Worm (Caenorhabditis elegans): ENCODE results near the gene T07F8.1.
A peak's percentile ranks its signal among the peaks of the same experiment; 100 is the strongest.

T07F8.1 gene

DNA sequence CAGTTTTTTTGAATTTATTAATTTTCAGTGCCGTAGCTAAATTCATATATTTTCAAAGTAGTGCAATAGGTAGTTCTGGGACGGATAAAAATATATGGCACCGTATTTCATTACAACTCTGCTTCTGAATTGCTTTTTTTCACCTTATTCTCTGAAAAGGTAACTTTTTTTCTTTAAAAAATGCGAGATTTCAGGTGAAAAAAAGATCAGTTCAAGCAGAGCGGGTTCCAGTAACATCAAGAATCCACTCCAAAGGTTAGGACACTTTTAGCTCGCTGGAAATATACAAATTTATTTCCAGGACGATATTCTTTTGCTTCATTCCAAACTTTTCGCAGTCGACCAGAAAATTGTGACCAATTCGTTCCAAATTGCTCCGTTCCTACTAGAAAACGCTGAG, at the start of gene T07F8.1:
Gene T07F8.1, plus strand, starts transcription at position 301 of the 400 bp plus-strand sequence.
- TF ChIP-seq W03F9.2 (tag; optimal IDR thresholded peaks at IDR 0.05) (no peak), him-1 (tag; optimal IDR thresholded peaks at IDR 0.05) (no peak), dao-5 (tag; optimal IDR thresholded peaks at IDR 0.05) (no peak)

DNA sequence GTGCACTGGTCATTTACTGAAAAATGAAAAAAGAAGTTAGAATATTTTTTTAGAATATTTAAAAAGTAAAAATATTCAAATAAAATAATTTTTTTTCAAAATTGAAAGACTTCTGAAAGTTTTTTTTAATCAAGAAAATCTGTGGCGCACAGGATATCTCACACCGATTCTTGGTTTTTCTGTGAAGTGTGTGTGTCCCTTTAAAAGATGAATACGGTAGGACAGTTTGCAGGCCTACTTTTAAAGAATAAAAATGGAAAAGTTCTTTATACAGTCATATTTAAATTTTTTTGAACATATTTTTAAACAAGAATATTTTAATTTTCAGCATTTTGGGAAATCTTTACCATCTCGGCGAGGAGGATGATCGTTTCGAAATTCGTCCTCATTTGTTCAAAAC, 49.6 kb upstream of the T07F8.1 start, which contains the start of gene mct-5:
Gene mct-5, minus strand, starts transcription at position 16 of the 400 bp plus-strand sequence.
- TF ChIP-seq dao-5 (tag; optimal IDR thresholded peaks at IDR 0.05) (no peak), him-1 (tag; optimal IDR thresholded peaks at IDR 0.05) (no peak), W03F9.2 (tag; optimal IDR thresholded peaks at IDR 0.05) (no peak)

DNA sequence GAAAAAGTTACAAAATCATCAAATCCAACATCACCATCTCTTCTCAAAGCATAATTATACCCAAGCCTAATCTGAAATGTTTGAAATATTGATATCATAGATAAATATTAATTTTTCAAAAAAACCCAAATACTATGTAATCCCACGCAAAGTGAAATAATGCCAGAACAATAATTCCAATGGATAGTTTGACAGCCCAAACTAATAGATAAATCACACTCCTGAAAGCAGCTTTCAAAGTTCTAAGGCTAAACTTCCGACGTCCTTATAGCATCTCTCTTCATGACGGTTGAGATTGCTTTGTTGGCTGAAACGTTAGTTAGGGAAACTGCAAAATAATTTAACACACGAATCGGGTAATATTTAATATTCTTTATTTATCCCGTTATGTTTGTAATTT, 49.0 kb upstream of the T07F8.1 start:
- TF ChIP-seq dao-5 (tag; optimal IDR thresholded peaks at IDR 0.05) = no peak
- no peak for TF ChIP-seq W03F9.2 (tag; optimal IDR thresholded peaks at IDR 0.05)
- no peak for TF ChIP-seq him-1 (tag; optimal IDR thresholded peaks at IDR 0.05)

DNA sequence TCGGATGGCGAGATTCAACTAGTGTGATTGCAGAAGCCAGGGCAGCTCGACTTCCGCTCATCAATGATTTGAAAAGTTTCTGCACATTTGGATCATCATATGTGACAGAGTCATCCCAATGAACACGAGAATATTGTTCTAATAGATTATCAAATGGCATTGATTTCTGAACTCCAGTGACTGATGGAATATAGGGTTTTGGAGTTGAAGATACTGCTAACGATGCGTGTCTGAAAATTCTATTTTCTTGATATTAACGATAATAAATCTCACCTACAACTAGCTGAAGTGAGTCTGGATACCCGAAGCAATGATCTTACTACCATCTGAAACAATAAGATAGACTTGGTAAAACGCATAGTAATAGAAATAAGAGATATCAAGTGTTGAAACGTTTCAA, 47.4 kb upstream of the T07F8.1 start, which contains the start of gene mmaa-1:
Gene mmaa-1, minus strand, starts transcription at position 328 of the 400 bp plus-strand sequence.
- TF ChIP-seq dao-5 (tag; optimal IDR thresholded peaks at IDR 0.05) (no peak), W03F9.2 (tag; optimal IDR thresholded peaks at IDR 0.05) (no peak), him-1 (tag; optimal IDR thresholded peaks at IDR 0.05) (no peak)

DNA sequence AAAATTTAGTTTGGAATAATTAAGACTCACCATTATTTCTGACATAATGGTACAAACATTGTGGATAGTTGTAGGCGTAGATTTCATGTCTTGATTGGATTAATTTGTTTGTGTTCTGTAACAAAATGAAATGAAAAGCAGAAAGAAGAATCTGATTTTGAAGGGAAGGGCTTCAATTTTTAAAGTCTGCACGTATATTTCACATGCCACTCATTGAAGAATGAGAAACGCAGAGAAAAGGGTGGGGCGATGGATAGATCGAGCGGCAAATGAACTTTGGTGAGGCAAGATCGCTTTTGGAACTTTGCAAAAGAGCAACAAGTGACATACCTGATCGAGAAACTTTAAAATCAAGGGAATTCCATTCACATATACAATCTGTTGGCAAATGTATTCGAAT, 45.9 kb upstream of the T07F8.1 start:
- TF ChIP-seq W03F9.2 (tag; optimal IDR thresholded peaks at IDR 0.05) = no peak
- no peak for TF ChIP-seq dao-5 (tag; optimal IDR thresholded peaks at IDR 0.05)
- no peak for TF ChIP-seq him-1 (tag; optimal IDR thresholded peaks at IDR 0.05)

DNA sequence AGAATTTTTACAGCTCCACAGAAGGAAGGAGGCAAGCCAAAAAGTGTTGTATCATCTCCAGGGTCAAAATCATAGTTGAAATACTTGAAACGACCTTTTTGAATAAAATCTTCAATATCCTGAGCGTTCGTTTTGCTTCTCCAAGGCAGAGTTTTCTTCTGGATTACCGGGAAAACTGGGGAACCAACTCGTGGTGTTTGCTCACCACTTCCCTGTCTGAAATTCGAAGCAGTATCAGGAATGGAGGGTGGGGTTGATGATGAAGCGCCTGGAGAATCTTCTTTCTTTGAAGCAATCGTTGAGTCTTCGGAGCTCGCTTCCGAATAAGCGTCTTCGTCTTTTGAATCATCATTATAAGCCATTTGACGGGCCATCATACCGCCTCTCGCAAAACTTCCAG, 45.1 kb upstream of the T07F8.1 start:
- TF ChIP-seq dao-5 (tag; optimal IDR thresholded peaks at IDR 0.05) (no peak), W03F9.2 (tag; optimal IDR thresholded peaks at IDR 0.05) (no peak), him-1 (tag; optimal IDR thresholded peaks at IDR 0.05) (no peak)

DNA sequence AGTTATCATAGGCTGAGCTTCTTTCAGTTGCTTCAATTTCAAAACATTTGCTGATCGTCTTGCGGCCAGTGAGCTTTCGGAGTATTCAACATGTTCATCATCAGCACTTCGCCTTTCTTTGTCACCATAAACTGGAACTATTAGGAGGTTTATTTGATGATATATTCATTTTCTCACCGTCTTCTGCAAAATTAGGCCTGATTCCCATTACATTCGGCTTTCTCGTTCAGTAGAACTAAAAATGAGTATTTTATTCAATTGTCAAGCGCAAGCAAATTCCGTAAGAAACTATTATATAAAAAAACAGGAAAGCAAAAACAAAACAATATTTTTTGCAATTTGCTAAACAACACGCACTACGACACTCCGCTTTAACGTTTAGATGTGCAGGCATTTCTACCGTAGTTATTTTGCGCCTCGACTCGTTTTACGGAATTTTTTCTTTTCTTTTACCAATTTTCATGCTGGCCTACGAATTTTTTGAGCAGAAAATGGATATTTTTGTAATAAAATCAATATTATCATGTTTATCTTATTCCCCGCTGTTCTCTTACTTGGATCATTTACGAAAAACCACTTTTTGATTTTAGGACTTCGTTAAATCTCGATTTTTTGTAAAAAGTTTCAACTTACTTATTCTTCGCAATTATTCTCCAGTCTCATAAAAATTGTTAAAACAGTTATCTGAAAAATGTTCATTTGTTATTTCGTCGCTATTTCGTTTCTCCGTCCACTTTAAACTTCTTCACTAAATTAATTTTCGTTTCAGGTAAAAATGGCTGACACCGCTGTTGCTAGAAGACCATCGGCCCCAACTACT, 43.2 kb upstream of the T07F8.1 start, which contains the start of the genes farl-11 and rpl-33:
Gene farl-11, minus strand, starts transcription at position 242 of the 820 bp plus-strand sequence.
Gene rpl-33, plus strand, starts transcription at position 770 of the 820 bp plus-strand sequence.
- TF ChIP-seq him-1 (tag; optimal IDR thresholded peaks at IDR 0.05) (peak; percentile 37), W03F9.2 (tag; optimal IDR thresholded peaks at IDR 0.05) (peak; percentile 86), dao-5 (tag; optimal IDR thresholded peaks at IDR 0.05) (no peak)

DNA sequence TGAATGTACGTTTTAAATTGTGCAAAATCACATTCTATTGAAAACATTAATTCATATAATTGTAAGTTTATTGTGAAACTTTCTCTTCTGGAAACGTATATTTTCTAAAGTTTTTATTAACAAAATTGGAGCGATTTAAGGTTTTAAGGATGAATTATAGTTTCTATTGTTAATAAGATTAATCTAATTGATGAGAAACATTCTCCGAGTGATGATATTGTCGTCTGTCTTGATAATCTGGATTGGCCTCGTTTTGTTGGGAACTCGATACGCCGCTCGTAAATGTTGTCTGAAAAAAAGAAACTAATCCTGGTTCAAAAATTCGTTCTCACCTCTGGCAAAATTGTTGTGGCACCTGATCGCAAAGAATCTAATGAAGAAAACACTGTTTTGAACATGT, 41.9 kb upstream of the T07F8.1 start:
- TF ChIP-seq dao-5 (tag; optimal IDR thresholded peaks at IDR 0.05) = no peak
- TF ChIP-seq W03F9.2 (tag; optimal IDR thresholded peaks at IDR 0.05) = no peak
- TF ChIP-seq him-1 (tag; optimal IDR thresholded peaks at IDR 0.05) = no peak

DNA sequence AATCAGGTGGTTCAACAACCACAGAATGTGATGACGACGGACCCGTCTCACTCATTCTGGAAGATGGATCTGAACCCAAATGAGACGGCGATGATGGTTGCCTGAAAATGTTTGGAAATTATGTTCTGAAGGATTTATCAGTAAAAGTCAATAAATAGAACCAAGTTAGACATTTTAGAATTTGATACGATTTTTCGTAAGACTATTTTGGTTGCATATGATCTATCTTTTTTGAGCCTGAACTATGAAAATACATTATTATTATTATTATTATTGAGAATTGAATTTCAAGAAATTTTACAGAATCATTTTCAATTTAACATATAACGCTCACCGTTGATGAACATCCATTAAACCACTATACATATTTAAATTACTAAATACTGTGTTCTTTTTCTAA, 38.2 kb upstream of the T07F8.1 start, which contains the start of gene F10E7.9:
Gene F10E7.9, minus strand, starts transcription at position 101 of the 400 bp plus-strand sequence.
- TF ChIP-seq W03F9.2 (tag; optimal IDR thresholded peaks at IDR 0.05) (no peak), dao-5 (tag; optimal IDR thresholded peaks at IDR 0.05) (no peak), him-1 (tag; optimal IDR thresholded peaks at IDR 0.05) (no peak)

DNA sequence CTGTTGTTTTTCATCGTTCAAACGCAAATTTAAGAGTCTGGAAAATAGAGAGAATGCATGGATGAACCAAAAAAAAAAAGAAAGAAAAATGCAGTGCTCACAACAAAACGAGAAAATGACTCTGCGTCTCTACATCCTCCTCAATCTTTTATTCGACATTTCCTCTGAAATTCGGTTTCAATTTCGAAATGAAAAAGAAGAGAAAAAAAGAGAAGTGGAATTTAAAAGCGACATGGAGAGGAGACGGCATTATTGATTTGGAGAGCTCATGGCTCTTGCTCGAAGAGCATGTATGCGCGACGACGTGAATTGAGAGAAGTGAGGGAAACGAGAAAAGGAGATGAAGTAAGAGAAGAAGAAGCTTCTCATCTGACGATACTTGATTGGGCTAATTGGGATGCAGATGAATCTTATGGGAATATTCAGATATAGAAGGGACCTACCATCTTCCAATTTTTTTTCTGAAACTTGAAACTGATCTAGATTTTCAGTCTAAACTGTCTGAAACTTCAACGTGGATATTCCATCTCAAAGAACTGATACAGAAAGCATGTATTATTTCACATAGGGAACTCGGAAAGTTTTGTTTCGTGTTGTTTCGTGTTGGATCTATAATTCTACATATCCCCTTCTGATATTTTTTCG, 37.1 kb upstream of the T07F8.1 start:
- TF ChIP-seq him-1 (tag; optimal IDR thresholded peaks at IDR 0.05) (no peak), W03F9.2 (tag; optimal IDR thresholded peaks at IDR 0.05) (no peak), dao-5 (tag; optimal IDR thresholded peaks at IDR 0.05) (no peak)

DNA sequence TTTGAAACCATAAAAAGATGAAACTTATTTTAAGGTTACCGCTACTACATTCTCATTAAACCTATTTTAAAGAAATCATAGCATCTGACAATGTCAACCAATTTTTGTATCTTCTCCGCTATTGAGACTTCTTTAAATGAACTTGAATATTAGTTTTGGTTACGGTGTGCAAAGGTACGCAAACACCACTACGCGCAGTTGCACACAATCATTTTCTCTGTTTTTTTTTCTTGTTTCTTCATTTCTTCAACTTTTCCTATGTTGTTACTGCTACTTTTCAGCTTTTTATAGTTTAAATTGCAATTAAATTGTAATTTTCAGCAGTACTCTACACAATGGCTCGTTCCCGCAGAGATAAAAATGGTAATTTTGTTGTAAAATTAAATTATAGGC, 36.5 kb upstream of the T07F8.1 start, which contains the start of gene F10E7.5:
Gene F10E7.5, plus strand, starts transcription at position 322 of the 393 bp plus-strand sequence.
- TF ChIP-seq W03F9.2 (tag; optimal IDR thresholded peaks at IDR 0.05) (no peak), dao-5 (tag; optimal IDR thresholded peaks at IDR 0.05) (no peak), him-1 (tag; optimal IDR thresholded peaks at IDR 0.05) (peak; percentile 51)

DNA sequence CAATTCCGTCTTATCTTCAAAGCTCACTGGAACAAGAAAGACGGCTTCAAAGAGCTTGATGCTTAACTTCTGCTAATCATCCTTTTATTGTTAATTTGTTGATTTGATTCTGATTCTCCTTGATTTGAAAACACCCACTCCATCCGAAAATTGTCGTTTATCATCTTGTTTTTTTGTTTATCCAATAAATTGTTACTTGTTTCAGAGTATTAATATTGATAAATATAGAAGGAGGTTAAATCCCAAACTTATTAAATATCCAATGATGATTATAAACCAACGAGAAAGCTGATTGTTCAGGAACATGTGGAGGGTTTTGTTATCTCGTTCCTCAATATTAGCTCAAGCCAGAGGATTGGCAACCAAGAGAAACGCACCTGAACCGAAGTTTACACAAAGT, 35.4 kb upstream of the T07F8.1 start, which contains the start of gene F10E7.6:
Gene F10E7.6, plus strand, starts transcription at position 301 of the 400 bp plus-strand sequence.
- no peak for TF ChIP-seq W03F9.2 (tag; optimal IDR thresholded peaks at IDR 0.05)
- no peak for TF ChIP-seq dao-5 (tag; optimal IDR thresholded peaks at IDR 0.05)
- no peak for TF ChIP-seq him-1 (tag; optimal IDR thresholded peaks at IDR 0.05)

DNA sequence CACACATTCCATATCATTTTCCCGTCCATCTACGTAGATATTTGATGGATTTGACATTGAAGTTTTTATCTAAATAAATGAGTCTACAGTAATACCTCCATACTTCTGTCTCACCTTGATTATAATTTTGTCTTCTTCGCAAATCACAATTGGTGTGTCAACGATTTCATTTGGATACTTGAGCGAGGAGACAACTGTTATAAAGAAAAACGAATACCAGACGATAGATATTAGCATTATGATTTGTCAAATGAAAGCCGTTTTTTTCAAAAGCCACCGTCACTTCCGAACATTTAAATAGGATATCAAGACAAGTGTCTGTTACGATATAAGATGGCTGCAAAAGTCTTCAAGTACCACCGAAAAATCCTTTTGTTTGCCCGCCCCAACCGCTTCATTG, 32.6 kb upstream of the T07F8.1 start, which contains the start of gene cutl-5:
Gene cutl-5, minus strand, starts transcription at position 269 of the 400 bp plus-strand sequence.
- TF ChIP-seq dao-5 (tag; optimal IDR thresholded peaks at IDR 0.05) (no peak), W03F9.2 (tag; optimal IDR thresholded peaks at IDR 0.05) (no peak), him-1 (tag; optimal IDR thresholded peaks at IDR 0.05) (no peak)

DNA sequence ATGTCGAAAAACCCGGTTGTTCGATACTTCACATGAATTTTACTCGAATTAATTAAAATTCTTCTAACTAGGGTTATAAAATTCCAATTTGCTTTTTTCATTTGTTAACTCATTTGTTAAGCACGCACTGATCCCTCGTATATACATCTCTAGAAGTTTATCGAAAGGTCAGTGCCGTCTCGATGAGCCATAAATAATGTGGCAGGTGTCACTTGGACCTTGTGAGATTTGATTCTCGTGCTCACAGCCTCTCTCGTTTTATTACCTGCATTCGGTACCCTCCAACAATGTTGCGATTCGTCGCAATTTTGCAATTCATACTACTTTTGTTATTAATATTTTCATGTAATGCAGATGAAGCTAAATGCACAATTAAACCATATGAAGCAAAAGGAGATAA, 31.8 kb upstream of the T07F8.1 start, which contains the start of gene spon-1:
Gene spon-1, plus strand, starts transcription at position 208 of the 400 bp plus-strand sequence.
- TF ChIP-seq him-1 (tag; optimal IDR thresholded peaks at IDR 0.05) (no peak), W03F9.2 (tag; optimal IDR thresholded peaks at IDR 0.05) (no peak), dao-5 (tag; optimal IDR thresholded peaks at IDR 0.05) (no peak)
